Worm (Caenorhabditis elegans): Measurements from ENCODE around the gene C34F11.2.

DNA sequence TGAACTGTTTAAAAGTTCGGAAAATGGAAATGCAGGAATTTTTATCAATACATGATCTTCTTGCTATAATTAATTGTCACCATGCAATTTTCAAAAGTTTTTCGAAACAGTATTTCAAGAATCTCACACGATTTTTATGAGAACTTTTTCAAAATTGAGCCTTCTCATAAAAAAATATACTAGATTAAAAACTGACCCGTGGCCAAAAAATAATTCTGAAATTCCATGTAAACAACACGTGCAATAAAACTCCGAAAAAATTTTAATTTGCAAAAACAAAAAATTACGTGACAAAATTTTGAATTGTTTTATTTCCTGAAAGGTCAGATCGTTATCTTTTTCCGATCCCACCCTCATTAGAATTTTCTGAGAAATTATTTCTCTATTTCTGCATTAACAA is 16.6 kb upstream of the C34F11.2 start, which contains the start of gene C34F11.5:
- no peak for TF ChIP-seq ztf-1 (GFP tag; conservative IDR thresholded peaks at IDR 0.05)
- TF ChIP-seq ztf-4 (tag; optimal IDR thresholded peaks at IDR 0.05) = no peak
- no peak for TF ChIP-seq alr-1 (tag; optimal IDR thresholded peaks at IDR 0.05)
- no peak for TF ChIP-seq unc-39 (tag; optimal IDR thresholded peaks at IDR 0.05)
- no peak for TF ChIP-seq skn-1 (tag; optimal IDR thresholded peaks at IDR 0.05)
- TF ChIP-seq ztf-11 (tag; optimal IDR thresholded peaks at IDR 0.05) = no peak
- no peak for TF ChIP-seq unc-62 (GFP tag; optimal IDR thresholded peaks at IDR 0.05)
- no peak for TF ChIP-seq R02D3.7 (tag; optimal IDR thresholded peaks at IDR 0.05)
- TF ChIP-seq mbf-1 (tag; optimal IDR thresholded peaks at IDR 0.05) = no peak
